Worm (Caenorhabditis elegans) whole organism, L2 larva: ENCODE data around the gene B0302.4.

Experiments used
- F13H6.1 ChIP-seq: sonication (generic microtip); optimal IDR thresholded peaks from 2 replicates; lab custom pipeline; 2016; ENCODE audit warnings: missing genetic modification characterization, missing compliant biosample characterization
- ZK546.5 ChIP-seq: sonication (generic microtip); optimal IDR thresholded peaks from 2 replicates; lab custom pipeline; 2017; ENCODE audit warnings: missing biosample characterization, missing genetic modification characterization
- aly-2 ChIP-seq: fragments of 150-350 bp; optimal IDR thresholded peaks from 2 replicates; lab custom pipeline; 2014; ENCODE audit warnings: missing biosample characterization, missing genetic modification characterization
- ama-1 ChIP-seq: fragments of 150-350 bp; optimal IDR thresholded peaks from 2 replicates; lab custom pipeline; 2018; ENCODE audit warnings: inconsistent platforms
- ceh-16 ChIP-seq: fragments of 150-350 bp; optimal IDR thresholded peaks from 2 replicates; lab custom pipeline; 2014; ENCODE audit warnings: missing biosample characterization, missing genetic modification characterization
- ceh-82 ChIP-seq: fragments of 150-350 bp; optimal IDR thresholded peaks from 2 replicates; lab custom pipeline; 2014; ENCODE audit warnings: missing biosample characterization, missing genetic modification characterization
- lin-39 ChIP-seq: fragments of 150-350 bp; optimal IDR thresholded peaks from 2 replicates; lab custom pipeline; 2014; ENCODE audit warnings: missing biosample characterization, missing genetic modification reagents, missing genetic modification characterization
- mdl-1 ChIP-seq, 2 experiments: fragments of 150-350 bp in 1 of 2; sonication (generic microtip) in 1 of 2; optimal IDR thresholded peaks; 2 replicates each; lab custom pipeline; 2017; ENCODE audit warnings: missing biosample characterization in 2 of 2, missing genetic modification characterization in 2 of 2
- nhr-21 ChIP-seq: fragments of 150-350 bp; optimal IDR thresholded peaks from 2 replicates; lab custom pipeline; 2014; ENCODE audit warnings: missing biosample characterization, missing genetic modification characterization
- nhr-23 ChIP-seq: fragments of 150-350 bp; optimal IDR thresholded peaks from 2 replicates; lab custom pipeline; 2014; ENCODE audit warnings: missing biosample characterization, missing genetic modification reagents, missing genetic modification characterization
- nhr-237 ChIP-seq: fragments of 150-350 bp; optimal IDR thresholded peaks from 2 replicates; lab custom pipeline; 2014; ENCODE audit warnings: missing biosample characterization, missing genetic modification characterization
- snpc-4 ChIP-seq: fragments of 150-350 bp; optimal IDR thresholded peaks from 2 replicates; lab custom pipeline; 2014; ENCODE audit warnings: missing biosample characterization, missing genetic modification characterization

- TF ChIP-seq ama-1 = no peak
- no peak for TF ChIP-seq ZK546.5 (tag; lab: Kevin White, UChicago)
- TF ChIP-seq nhr-23 (tag; lab: Kevin White, UChicago) = no peak
- TF ChIP-seq snpc-4 (tag; lab: Kevin White, UChicago) = no peak
- no peak for TF ChIP-seq nhr-237
- TF ChIP-seq aly-2 (tag; lab: Kevin White, UChicago) = no peak
- TF ChIP-seq ceh-82 (tag; lab: Kevin White, UChicago) = no peak
- no peak for TF ChIP-seq nhr-21 (tag; lab: Kevin White, UChicago)
- TF ChIP-seq F13H6.1 (tag; lab: Kevin White, UChicago) = no peak
- no peak for TF ChIP-seq ceh-16
- no peak for TF ChIP-seq mdl-1 (tag; optimal IDR thresholded peaks at IDR 0.05; lab: Kevin White, UChicago)
- TF ChIP-seq lin-39 (tag; lab: Kevin White, UChicago) = no peak
Measured at ce11 chrX:17221873-17222525, 45.4 kb upstream of the B0302.4 start, which contains the start of gene rab-6.2.
